Worm (Caenorhabditis elegans): ENCODE results near the gene snx-17.

DNA sequence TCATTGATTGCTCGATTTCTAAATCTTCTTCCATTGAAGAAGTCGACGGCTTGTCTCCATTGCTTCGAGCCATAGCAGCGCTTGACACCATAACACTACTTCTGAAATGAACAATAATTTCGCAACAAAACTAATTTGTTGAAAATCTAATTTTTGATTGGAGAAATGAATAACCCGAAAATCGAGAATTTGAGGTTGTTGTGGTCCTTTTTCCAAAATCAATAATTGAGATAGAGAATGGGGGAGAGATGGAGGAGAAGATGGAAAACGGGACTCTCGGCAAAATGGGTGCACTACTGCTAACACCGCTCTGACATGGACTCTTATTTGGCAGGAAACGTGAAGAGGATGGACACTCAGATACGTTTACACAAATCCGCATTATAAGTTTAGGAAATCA, at the start of gene snx-17:
- TF ChIP-seq zag-1 (tag; optimal IDR thresholded peaks at IDR 0.05) (no peak), ztf-11 (tag; optimal IDR thresholded peaks at IDR 0.05) (no peak), ceh-16 (tag; optimal IDR thresholded peaks at IDR 0.05) (no peak), nhr-237 (tag; optimal IDR thresholded peaks at IDR 0.05) (no peak), unc-62 (GFP tag; optimal IDR thresholded peaks at IDR 0.05) (no peak), unc-39 (tag; optimal IDR thresholded peaks at IDR 0.05) (no peak), egl-5 (tag; optimal IDR thresholded peaks at IDR 0.05) (no peak), snpc-4 (tag; optimal IDR thresholded peaks at IDR 0.05) (no peak), lsy-12 (tag; optimal IDR thresholded peaks at IDR 0.05) (no peak), nhr-12 (tag; optimal IDR thresholded peaks at IDR 0.05) (no peak)

Data from whole organism, L3 larva.